Worm (Caenorhabditis elegans) whole organism, mixed stage, embryonic: ENCODE measurements around the gene fbxa-43.

Experiments used
- pha-4 ChIP-seq: fragments of 150-350 bp; optimal IDR thresholded peaks from 2 replicates; lab custom pipeline; 2018; ENCODE audit warnings: missing biosample characterization, missing genetic modification reagents, missing genetic modification characterization
- snpc-4 ChIP-seq: fragments of 150-350 bp; optimal IDR thresholded peaks from 2 replicates; lab custom pipeline; 2014; ENCODE audit warnings: missing biosample characterization, missing genetic modification characterization
- unc-39 ChIP-seq: fragments of 150-350 bp; optimal IDR thresholded peaks from 2 replicates; lab custom pipeline; 2014; ENCODE audit warnings: missing biosample characterization, missing genetic modification characterization
- unc-62 ChIP-seq: fragments of 150-350 bp; optimal IDR thresholded peaks from 2 replicates; lab custom pipeline; 2014; ENCODE audit warnings: missing biosample characterization, missing genetic modification reagents, missing genetic modification characterization
- zip-8 ChIP-seq: fragments of 150-350 bp; optimal IDR thresholded peaks from 2 replicates; lab custom pipeline; 2014; ENCODE audit warnings: missing biosample characterization, missing genetic modification characterization

DNA sequence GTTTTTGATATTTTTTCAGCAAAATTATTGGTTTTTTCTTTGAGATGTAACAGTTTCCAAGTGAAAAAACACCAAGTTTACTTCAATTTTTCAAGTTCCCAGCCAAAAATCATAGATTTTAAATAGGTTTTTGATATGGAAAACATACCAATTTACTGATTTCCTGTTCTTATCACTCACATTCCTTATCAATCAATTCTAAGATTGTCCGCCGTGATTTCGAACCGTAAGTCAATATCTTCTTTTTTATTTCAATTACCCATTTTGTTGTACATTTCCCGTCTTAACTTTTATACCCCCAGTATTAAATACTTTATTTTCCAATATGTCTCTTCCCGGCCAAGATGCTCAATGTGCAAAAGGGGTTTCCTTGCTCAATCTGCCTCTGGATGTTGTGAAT, 34.3 kb downstream of the fbxa-43 start, which contains the start of gene fbxa-38:
- TF ChIP-seq pha-4 (tag; lab: Kevin White, UChicago) = no peak
- TF ChIP-seq unc-62 (GFP tag; lab: Kevin White, UChicago) = no peak
- TF ChIP-seq unc-39 (tag; lab: Kevin White, UChicago) = no peak
- no peak for TF ChIP-seq snpc-4 (tag; lab: Kevin White, UChicago)
- no peak for TF ChIP-seq zip-8
